Worm (Caenorhabditis elegans): Measurements from ENCODE around the gene pcf-11.
"Not testable (repeated sequence)": the region's sequence is repeated elsewhere in the genome, so short reads cannot be mapped to it uniquely, and the experiment has no call there.

The pcf-11 gene

ce11 chrIII:5031375-5031836 lies 6.7 kb downstream of the pcf-11 start (continued):
- peak; percentile 88 for TF ChIP-seq dmd-6 (GFP tag; IDR thresholded peaks at IDR 0.05)
- peak; percentile 94 for TF ChIP-seq T26A8.4 (GFP tag; IDR thresholded peaks at IDR 0.05)
- peak; percentile 77; the same call in 1 of the 2 replicates for TF ChIP-seq tag-97 (GFP tag; IDR thresholded peaks at IDR 0.05)
- peak; percentile 90 for TF ChIP-seq rbr-2 (tag; optimal IDR thresholded peaks at IDR 0.05)
- TF ChIP-seq spr-1 (tag; optimal IDR thresholded peaks at IDR 0.05), result peak; percentile 81
- TF ChIP-seq zfp-3 (GFP tag; conservative IDR thresholded peaks at IDR 0.05), result 0 out of 2 replicates have a peak, but pooled peaks have one; percentile 54
- peak; percentile 68 for TF ChIP-seq spr-3 (GFP tag; optimal IDR thresholded peaks at IDR 0.05)
- peak; percentile 19; the same call in 1 of the 2 replicates for TF ChIP-seq nhr-41 (GFP tag; IDR thresholded peaks at IDR 0.05)
- peak; percentile 35 for TF ChIP-seq zfp-2 (tag; optimal IDR thresholded peaks at IDR 0.05)
- peak; percentile 84 for TF ChIP-seq F37D6.2 (tag; optimal IDR thresholded peaks at IDR 0.05)
- TF ChIP-seq lim-7 (GFP tag; IDR thresholded peaks at IDR 0.05), result peak; percentile 78
- peak; percentile 69 for TF ChIP-seq php-3 (GFP tag; IDR thresholded peaks at IDR 0.05)
- TF ChIP-seq zip-2 (tag; optimal IDR thresholded peaks at IDR 0.05), result peak; percentile 24
- TF ChIP-seq vab-7 (GFP tag; IDR thresholded peaks at IDR 0.05), result peak; percentile 72
- 0 out of 2 replicates have a peak, but pooled peaks have one; percentile 47 for TF ChIP-seq F26F4.8 (GFP tag; conservative IDR thresholded peaks at IDR 0.05)
- TF ChIP-seq nhr-28 (tag; optimal IDR thresholded peaks at IDR 0.05), result peak; percentile 31
- TF ChIP-seq Y5F2A.4 (GFP tag; optimal IDR thresholded peaks at IDR 0.05), result peak; percentile 70
- peak; percentile 89 for TF ChIP-seq pha-4 (GFP tag; IDR thresholded peaks at IDR 0.05)
- TF ChIP-seq pha-4 (tag; optimal IDR thresholded peaks at IDR 0.05), result not testable (repeated sequence)
- peak; percentile 32 to 48 for TF ChIP-seq hif-1 (tag; optimal IDR thresholded peaks at IDR 0.05)
- TF ChIP-seq mep-1 (tag; optimal IDR thresholded peaks at IDR 0.05), result peak; percentile 85
- TF ChIP-seq mxl-3 (GFP tag; optimal IDR thresholded peaks at IDR 0.05), result peak; percentile 91

DNA sequence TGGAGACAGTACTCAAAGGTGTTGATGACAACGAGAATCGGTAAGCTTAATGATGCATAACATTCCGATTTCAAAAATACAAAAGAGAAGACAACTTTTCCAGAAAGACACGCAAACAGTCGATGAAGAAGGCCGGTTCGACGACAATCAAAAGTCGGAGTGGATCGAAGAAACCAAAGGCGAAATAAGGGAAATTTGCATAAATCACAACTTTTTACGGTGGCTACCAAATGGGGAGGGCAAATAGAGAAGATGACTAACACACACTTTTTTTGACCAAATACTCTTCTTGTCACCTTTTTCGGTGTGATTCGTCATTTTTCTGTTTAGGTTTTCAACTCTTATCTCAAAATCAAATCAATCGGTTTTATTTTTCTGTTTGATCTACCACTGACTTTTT lies 11.4 kb downstream of the pcf-11 start, which contains the start of gene C45G9.6:
C45G9.6 (plus strand) TSS at position 301 of the 400 bp plus-strand sequence.
- TF ChIP-seq lin-39 (tag; optimal IDR thresholded peaks at IDR 0.05), result no peak
- TF ChIP-seq lin-15B (tag; optimal IDR thresholded peaks at IDR 0.05), result no peak
- TF ChIP-seq T20F7.1 (GFP tag; optimal IDR thresholded peaks at IDR 0.05), result no peak
- no peak for TF ChIP-seq tra-1 (GFP tag; IDR thresholded peaks at IDR 0.05)
- TF ChIP-seq dmd-9 (GFP tag; IDR thresholded peaks at IDR 0.05), result no peak
- no peak for TF ChIP-seq Y75B8A.6 (GFP tag; IDR thresholded peaks at IDR 0.05)
- no peak for TF ChIP-seq nhr-48 (tag; optimal IDR thresholded peaks at IDR 0.05)
- TF ChIP-seq ZK337.2 (GFP tag; IDR thresholded peaks at IDR 0.05), result no peak
- no peak for TF ChIP-seq dve-1 (tag; optimal IDR thresholded peaks at IDR 0.05; ENCODE audit: insufficient read depth)
- TF ChIP-seq jun-1 (tag; optimal IDR thresholded peaks at IDR 0.05), result no peak
- no peak for TF ChIP-seq dmd-8 (GFP tag; IDR thresholded peaks at IDR 0.05)
- TF ChIP-seq nhr-42 (GFP tag; IDR thresholded peaks at IDR 0.05), result no peak
- TF ChIP-seq ceh-44 (GFP tag; IDR thresholded peaks at IDR 0.05), result no peak
- TF ChIP-seq hlh-30 (tag; optimal IDR thresholded peaks at IDR 0.05; ENCODE audit: insufficient read depth), result no peak

- TF ChIP-seq ceh-20 (GFP tag; IDR thresholded peaks at IDR 0.05) (no peak), ztf-7 (tag; optimal IDR thresholded peaks at IDR 0.05) (no peak), rbr-2 (tag; optimal IDR thresholded peaks at IDR 0.05) (no peak), nhr-237 (tag; optimal IDR thresholded peaks at IDR 0.05) (no peak), dmd-9 (GFP tag; IDR thresholded peaks at IDR 0.05) (no peak)
Observed at ce11 chrIII:5042112-5042511, 17.4 kb downstream of the pcf-11 start, which contains the start of gene nlp-43. Gene nlp-43, plus strand, starts transcription at chrIII:5042412.

Data from whole organism, L4 larva.